Fruit fly (Drosophila melanogaster): ENCODE results near the gene mRpS24.
A peak's percentile ranks its signal among the peaks of the same experiment; 100 is the strongest.

Gene mRpS24

DNA sequence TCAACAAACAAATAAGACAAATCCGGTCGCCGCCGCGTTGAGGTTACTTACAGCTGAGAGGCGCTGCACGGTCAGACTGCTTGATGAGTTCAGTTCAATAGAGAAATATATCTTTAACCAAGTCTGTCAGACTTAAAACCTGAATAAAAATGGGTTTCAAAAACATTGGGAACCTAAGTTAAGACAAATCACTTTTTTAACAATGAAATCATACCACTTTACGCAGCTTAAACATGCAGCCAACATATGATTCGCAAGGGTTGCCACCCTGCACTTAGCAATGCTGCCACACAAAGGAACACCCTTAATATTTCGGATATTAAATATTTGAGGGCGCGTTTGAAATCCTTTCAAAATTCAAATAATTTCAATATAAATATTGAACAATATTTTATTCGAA lies 25.3 kb upstream of the mRpS24 start, which contains the start of gene CG5515 (continued):
- TF ChIP-seq hbn (GFP tag; IDR thresholded peaks at IDR 0.05; ENCODE audit: partially characterized antibody) (peak; percentile 55; the same call in 1 of the 2 replicates), nerfin-1 (tag; optimal IDR thresholded peaks at IDR 0.05) (peak; percentile 73), CG12942 (GFP tag; optimal IDR thresholded peaks at IDR 0.05) (peak; percentile 70), Xrp1 (GFP tag; IDR thresholded peaks at IDR 0.05) (peak; percentile 87), sisA (GFP tag; IDR thresholded peaks at IDR 0.05) (peak; percentile 89), stc (GFP tag; IDR thresholded peaks at IDR 0.05) (peak; percentile 69), sd (tag; optimal IDR thresholded peaks at IDR 0.05) (peak; percentile 50), NK7.1 (GFP tag; optimal IDR thresholded peaks at IDR 0.05) (peak; percentile 29), Stat92E (GFP tag; optimal IDR thresholded peaks at IDR 0.05) (no peak), Sry-β (GFP tag; optimal IDR thresholded peaks at IDR 0.05) (no peak), Deaf1 (tag; optimal IDR thresholded peaks at IDR 0.05) (no peak), Med (GFP tag) (peak; percentile 97), CG7271 (tag; optimal IDR thresholded peaks at IDR 0.05) (no peak), Nf-YC (tag; optimal IDR thresholded peaks at IDR 0.05) (peak; percentile 58), mld (GFP tag; IDR thresholded peaks at IDR 0.05; ENCODE audit: partially characterized antibody) (peak; percentile 56; the same call in 1 of the 3 replicates), ATbp (GFP tag; optimal IDR thresholded peaks at IDR 0.05) (no peak), CG9727 (GFP tag; optimal IDR thresholded peaks at IDR 0.05) (peak; percentile 71), tup (GFP tag; optimal IDR thresholded peaks at IDR 0.05) (peak; percentile 31), Opbp (GFP tag; IDR thresholded peaks at IDR 0.05; ENCODE audit: partially characterized antibody) (peak; percentile 69), CG9437 (GFP tag; optimal IDR thresholded peaks at IDR 0.05) (peak; percentile 35), CG11696 (GFP tag; IDR thresholded peaks at IDR 0.05) (peak; percentile 36; the same call in 1 of the 2 replicates), danr (GFP tag; IDR thresholded peaks at IDR 0.05) (no peak), Dbx (GFP tag; IDR thresholded peaks at IDR 0.05) (peak; percentile 89), CG9609 (GFP tag; optimal IDR thresholded peaks at IDR 0.05) (peak; percentile 88), crp (GFP tag; optimal IDR thresholded peaks at IDR 0.05) (peak; percentile 53 to 91), fd102C (GFP tag; optimal IDR thresholded peaks at IDR 0.05) (no peak), slou (GFP tag; optimal IDR thresholded peaks at IDR 0.05) (no peak), CG1832 (GFP tag; optimal IDR thresholded peaks at IDR 0.05) (no peak), CG15514 (GFP tag; optimal IDR thresholded peaks at IDR 0.05) (peak; percentile 45), CG11093 (GFP tag; IDR thresholded peaks at IDR 0.05) (peak; percentile 51; the same call in 1 of the 3 replicates), Dref (GFP tag; IDR thresholded peaks at IDR 0.05) (0 out of 2 replicates have a peak, but pooled peaks have one; percentile 31), fd64A (GFP tag; optimal IDR thresholded peaks at IDR 0.05) (no peak), CHES-1-like (GFP tag; optimal IDR thresholded peaks at IDR 0.05) (peak; percentile 76), H2.0 (GFP tag; IDR thresholded peaks at IDR 0.05) (peak; percentile 80), dm (GFP tag; optimal IDR thresholded peaks at IDR 0.05) (peak; percentile 81), Dad (GFP tag; optimal IDR thresholded peaks at IDR 0.05) (peak; percentile 86), CG11085 (GFP tag; IDR thresholded peaks at IDR 0.05) (peak; percentile 69), CG9817 (tag; optimal IDR thresholded peaks at IDR 0.05) (peak; percentile 82), CG8290 (GFP tag; optimal IDR thresholded peaks at IDR 0.05) (no peak), CG8290 (tag; optimal IDR thresholded peaks at IDR 0.05) (no peak), CG2889 (GFP tag; IDR thresholded peaks at IDR 0.05) (peak; percentile 82), Six4 (GFP tag; optimal IDR thresholded peaks at IDR 0.05) (peak; percentile 43), CG30020 (tag; optimal IDR thresholded peaks at IDR 0.05) (peak; percentile 55), CG8089 (GFP tag; optimal IDR thresholded peaks at IDR 0.05) (peak; percentile 73), hth (optimal IDR thresholded peaks at IDR 0.05) (no peak), CG10267 (tag; optimal IDR thresholded peaks at IDR 0.05) (peak; percentile 59), aop (GFP tag; IDR thresholded peaks at IDR 0.05) (peak; percentile 21; the same call in 1 of the 2 replicates), tll (GFP tag; optimal IDR thresholded peaks at IDR 0.05) (no peak), MBD-R2 (GFP tag; IDR thresholded peaks at IDR 0.05) (peak; percentile 88), ems (GFP tag; optimal IDR thresholded peaks at IDR 0.05) (peak; percentile 66), Rfx (GFP tag; IDR thresholded peaks at IDR 0.05) (peak; percentile 86)
